Worm (Caenorhabditis elegans) whole organism, late embryonic: ENCODE results near the gene F09F9.2.

Source experiments
- C38D4.7 ChIP-seq: fragments of 200-800 bp; sonication (Bioruptor generic); optimal IDR thresholded peaks from 2 replicates; lab custom pipeline; 2018; ENCODE audit warnings: mild to moderate bottlenecking, missing genetic modification characterization, moderate library complexity, missing compliant biosample characterization
- F13H6.1 ChIP-seq: sonication (generic microtip); optimal IDR thresholded peaks from 2 replicates; lab custom pipeline; 2016; ENCODE audit warnings: missing genetic modification characterization, missing compliant biosample characterization
- K02D7.2 ChIP-seq: sonication (generic microtip); optimal IDR thresholded peaks from 2 replicates; lab custom pipeline; 2017; ENCODE audit warnings: mild to moderate bottlenecking, missing genetic modification characterization, missing compliant biosample characterization
- K09A11.1 ChIP-seq: sonication (generic microtip); optimal IDR thresholded peaks from 2 replicates; lab custom pipeline; 2017; ENCODE audit warnings: antibody characterized with exemption, mild to moderate bottlenecking, missing genetic modification characterization, missing compliant biosample characterization; ENCODE audit not compliant: insufficient read depth
- T23F11.4 ChIP-seq: fragments of 200-800 bp; sonication (Bioruptor generic); optimal IDR thresholded peaks from 2 replicates; lab custom pipeline; 2018; ENCODE audit warnings: mild to moderate bottlenecking, missing genetic modification characterization, missing compliant biosample characterization
- Y22D7AL.16 ChIP-seq: sonication (generic microtip); optimal IDR thresholded peaks from 2 replicates; lab custom pipeline; 2016; ENCODE audit warnings: missing genetic modification characterization, missing compliant biosample characterization
- ahr-1 ChIP-seq: sonication (generic microtip); optimal IDR thresholded peaks from 2 replicates; lab custom pipeline; 2016; ENCODE audit warnings: missing genetic modification characterization, missing compliant biosample characterization
- ceh-14 ChIP-seq: sonication (generic microtip); optimal IDR thresholded peaks from 2 replicates; lab custom pipeline; 2016; ENCODE audit warnings: missing genotype, missing genetic modification characterization, missing compliant biosample characterization
- ceh-18 ChIP-seq: sonication (generic microtip); optimal IDR thresholded peaks from 2 replicates; lab custom pipeline; 2016; ENCODE audit warnings: missing genetic modification characterization, missing compliant biosample characterization
- ceh-2 ChIP-seq: sonication (generic microtip); optimal IDR thresholded peaks from 2 replicates; lab custom pipeline; 2016; ENCODE audit warnings: missing genotype, missing genetic modification characterization, missing compliant biosample characterization
- ceh-22 ChIP-seq: sonication (generic microtip); optimal IDR thresholded peaks from 2 replicates; lab custom pipeline; 2017; ENCODE audit warnings: missing biosample characterization, missing genetic modification characterization
- ceh-30 ChIP-seq: fragments of 150-350 bp; optimal IDR thresholded peaks from 2 replicates; lab custom pipeline; 2014; ENCODE audit warnings: missing biosample characterization, missing genetic modification characterization
- ceh-31 ChIP-seq: sonication (generic microtip); optimal IDR thresholded peaks from 2 replicates; lab custom pipeline; 2016; ENCODE audit warnings: missing genetic modification characterization, missing compliant biosample characterization
- ceh-9 ChIP-seq: sonication (generic microtip); optimal IDR thresholded peaks from 2 replicates; lab custom pipeline; 2016; ENCODE audit warnings: mild to moderate bottlenecking, missing genetic modification characterization, inconsistent platforms, missing compliant biosample characterization
- che-1 ChIP-seq: sonication (generic microtip); optimal IDR thresholded peaks from 2 replicates; lab custom pipeline; 2016; ENCODE audit warnings: mild to moderate bottlenecking, missing genetic modification characterization, missing compliant biosample characterization
- dmd-4 ChIP-seq: sonication (generic microtip); optimal IDR thresholded peaks from 2 replicates; lab custom pipeline; 2016; ENCODE audit warnings: borderline replicate concordance, missing genetic modification characterization, missing compliant biosample characterization
- elt-2 ChIP-seq: sonication (generic microtip); optimal IDR thresholded peaks from 2 replicates; lab custom pipeline; 2016; ENCODE audit warnings: missing genetic modification reagents, missing genetic modification characterization, missing compliant biosample characterization
- eyg-1 ChIP-seq: sonication (generic microtip); optimal IDR thresholded peaks from 2 replicates; lab custom pipeline; 2016; ENCODE audit warnings: missing genotype, missing genetic modification characterization, missing compliant biosample characterization
- fkh-6 ChIP-seq: sonication (generic microtip); optimal IDR thresholded peaks from 2 replicates; lab custom pipeline; 2016; ENCODE audit warnings: missing genetic modification characterization, missing compliant biosample characterization
- gmeb-2 ChIP-seq: sonication (generic microtip); optimal IDR thresholded peaks from 2 replicates; lab custom pipeline; 2016; ENCODE audit warnings: missing genetic modification characterization, inconsistent platforms, missing compliant biosample characterization
- hlh-30 ChIP-seq: sonication (generic microtip); optimal IDR thresholded peaks from 2 replicates; lab custom pipeline; 2017; ENCODE audit warnings: antibody characterized with exemption, missing genetic modification characterization, missing compliant biosample characterization; ENCODE audit not compliant: insufficient read depth
- hlh-6 ChIP-seq: sonication (generic microtip); optimal IDR thresholded peaks from 2 replicates; lab custom pipeline; 2016; ENCODE audit warnings: missing genotype, missing genetic modification characterization, missing compliant biosample characterization
- nfya-1 ChIP-seq: sonication (generic microtip); optimal IDR thresholded peaks from 2 replicates; lab custom pipeline; 2017; ENCODE audit warnings: missing genetic modification characterization, mild to moderate bottlenecking, missing compliant biosample characterization, antibody characterized with exemption, moderate library complexity
- nhr-11 ChIP-seq: fragments of 150-350 bp; optimal IDR thresholded peaks from 2 replicates; lab custom pipeline; 2014; ENCODE audit warnings: missing biosample characterization, missing genetic modification characterization
- npax-4 ChIP-seq: sonication (generic microtip); optimal IDR thresholded peaks from 2 replicates; lab custom pipeline; 2016; ENCODE audit warnings: missing genetic modification characterization, missing compliant biosample characterization
- pag-3 ChIP-seq: sonication (generic microtip); optimal IDR thresholded peaks from 2 replicates; lab custom pipeline; 2016; ENCODE audit warnings: missing compliant biosample characterization, missing genetic modification characterization, borderline replicate concordance
- pha-4 ChIP-seq: fragments of 150-350 bp; optimal IDR thresholded peaks from 2 replicates; lab custom pipeline; 2018; ENCODE audit warnings: missing biosample characterization, missing genetic modification reagents, missing genetic modification characterization
- pros-1 ChIP-seq: fragments of 150-350 bp; optimal IDR thresholded peaks from 2 replicates; lab custom pipeline; 2014; ENCODE audit warnings: missing biosample characterization, missing genetic modification reagents, missing genetic modification characterization
- ref-2 ChIP-seq: sonication (generic microtip); optimal IDR thresholded peaks from 2 replicates; lab custom pipeline; 2016; ENCODE audit warnings: missing genetic modification characterization, missing compliant biosample characterization
- rnt-1 ChIP-seq: sonication (generic microtip); optimal IDR thresholded peaks from 2 replicates; lab custom pipeline; 2016; ENCODE audit warnings: missing genetic modification characterization, missing compliant biosample characterization
- sdc-2 ChIP-seq: sonication (generic microtip); optimal IDR thresholded peaks from 2 replicates; lab custom pipeline; 2016; ENCODE audit warnings: missing genotype, missing genetic modification characterization, missing compliant biosample characterization
- sox-4 ChIP-seq: sonication (generic microtip); optimal IDR thresholded peaks from 2 replicates; lab custom pipeline; 2017; ENCODE audit warnings: mild to moderate bottlenecking, missing genetic modification characterization, inconsistent platforms, missing compliant biosample characterization
- syd-9 ChIP-seq: sonication (generic microtip); optimal IDR thresholded peaks from 2 replicates; lab custom pipeline; 2016; ENCODE audit warnings: mild to moderate bottlenecking, missing genetic modification characterization, moderate library complexity, missing compliant biosample characterization
- unc-42 ChIP-seq: sonication (generic microtip); optimal IDR thresholded peaks from 2 replicates; lab custom pipeline; 2016; ENCODE audit warnings: missing genotype, missing genetic modification characterization, missing compliant biosample characterization
- unc-55 ChIP-seq: sonication (generic microtip); optimal IDR thresholded peaks from 2 replicates; lab custom pipeline; 2017; ENCODE audit warnings: missing biosample characterization, missing genetic modification reagents, missing genetic modification characterization
- unc-86 ChIP-seq: sonication (generic microtip); optimal IDR thresholded peaks from 2 replicates; lab custom pipeline; 2016; ENCODE audit warnings: missing genetic modification characterization, missing compliant biosample characterization

The F09F9.2 gene

ce11 chrX:4143260-4144018 is 32.2 kb upstream of the F09F9.2 start:
- no peak for TF ChIP-seq nhr-11

ce11 chrX:4142648-4143259 is 31.5 kb upstream of the F09F9.2 start:
- TF ChIP-seq fkh-6 (tag; lab: Kevin White, UChicago) = no peak
- TF ChIP-seq unc-42 (tag; lab: Kevin White, UChicago) = no peak
- no peak for TF ChIP-seq sdc-2 (tag; lab: Kevin White, UChicago)
- no peak for TF ChIP-seq K09A11.1 (tag; lab: Kevin White, UChicago)
- no peak for TF ChIP-seq F13H6.1 (tag; lab: Kevin White, UChicago)
- no peak for TF ChIP-seq npax-4 (tag; lab: Kevin White, UChicago)
- no peak for TF ChIP-seq unc-86
- TF ChIP-seq, all 69 proteins: peak for 0

ce11 chrX:4142202-4142601 is 31.0 kb upstream of the F09F9.2 start:
- no peak for TF ChIP-seq nfya-1 (tag; lab: Kevin White, UChicago)
- no peak for TF ChIP-seq ahr-1 (tag; lab: Kevin White, UChicago)
- no peak for TF ChIP-seq ceh-9 (tag; lab: Kevin White, UChicago)
- no peak for TF ChIP-seq C38D4.7
- TF ChIP-seq ceh-22 (tag; lab: Kevin White, UChicago) = no peak
- no peak for TF ChIP-seq gmeb-2 (tag; lab: Kevin White, UChicago)
- peak; percentile 74 for TF ChIP-seq unc-55
- TF ChIP-seq rnt-1 (tag; lab: Kevin White, UChicago) = no peak
- no peak for TF ChIP-seq dmd-4 (tag; lab: Kevin White, UChicago)
- no peak for TF ChIP-seq pros-1 (tag; lab: Kevin White, UChicago)
- no peak for TF ChIP-seq unc-42 (tag; lab: Kevin White, UChicago)
- TF ChIP-seq hlh-30 = peak; percentile 76
- no peak for TF ChIP-seq T23F11.4 (GFP tag; lab: Kevin White, UChicago)
- TF ChIP-seq ceh-31 (tag; lab: Kevin White, UChicago) = no peak
- TF ChIP-seq ceh-18 (tag; lab: Kevin White, UChicago) = peak; percentile 74
- TF ChIP-seq ceh-14 = no peak
- TF ChIP-seq eyg-1 (tag; lab: Kevin White, UChicago) = no peak

- no peak for TF ChIP-seq pag-3 (tag; lab: Kevin White, UChicago)
- no peak for TF ChIP-seq hlh-30
- TF ChIP-seq Y22D7AL.16 (tag; lab: Kevin White, UChicago) = no peak
- TF ChIP-seq npax-4 (tag; lab: Kevin White, UChicago) = no peak
- TF ChIP-seq elt-2 = no peak
- no peak for TF ChIP-seq ceh-22 (tag; lab: Kevin White, UChicago)
- no peak for TF ChIP-seq unc-86
- TF ChIP-seq pha-4 (tag; lab: Kevin White, UChicago) = no peak
- no peak for TF ChIP-seq ceh-2 (tag; lab: Kevin White, UChicago)
- no peak for TF ChIP-seq hlh-6 (tag; lab: Kevin White, UChicago)
- TF ChIP-seq ref-2 (tag; lab: Kevin White, UChicago) = no peak
- no peak for TF ChIP-seq C38D4.7
- no peak for TF ChIP-seq syd-9 (tag; lab: Kevin White, UChicago)
- TF ChIP-seq ceh-31 (tag; lab: Kevin White, UChicago) = no peak
- no peak for TF ChIP-seq ceh-30 (tag; lab: Kevin White, UChicago)
- TF ChIP-seq sox-4 = no peak
- no peak for TF ChIP-seq K02D7.2 (tag; lab: Kevin White, UChicago)
- no peak for TF ChIP-seq che-1
- no peak for TF ChIP-seq sdc-2 (tag; lab: Kevin White, UChicago)
These were observed 29.6 kb upstream of the F09F9.2 start for ce11 chrX:4140755-4141417.
